Worm (Caenorhabditis elegans) whole organism, L4/young adult: Measurements from ENCODE around the gene cng-1.

ENCODE experiments used
- dao-5 ChIP-seq: sonication (generic microtip); optimal IDR thresholded peaks from 2 replicates; lab custom pipeline; 2016; ENCODE audit warnings: missing genotype, missing genetic modification characterization, moderate library complexity, missing compliant biosample characterization
- him-1 ChIP-seq: sonication (generic microtip); optimal IDR thresholded peaks from 2 replicates; lab custom pipeline; 2016; ENCODE audit warnings: missing genotype, missing genetic modification reagents, missing genetic modification characterization, missing compliant biosample characterization

DNA sequence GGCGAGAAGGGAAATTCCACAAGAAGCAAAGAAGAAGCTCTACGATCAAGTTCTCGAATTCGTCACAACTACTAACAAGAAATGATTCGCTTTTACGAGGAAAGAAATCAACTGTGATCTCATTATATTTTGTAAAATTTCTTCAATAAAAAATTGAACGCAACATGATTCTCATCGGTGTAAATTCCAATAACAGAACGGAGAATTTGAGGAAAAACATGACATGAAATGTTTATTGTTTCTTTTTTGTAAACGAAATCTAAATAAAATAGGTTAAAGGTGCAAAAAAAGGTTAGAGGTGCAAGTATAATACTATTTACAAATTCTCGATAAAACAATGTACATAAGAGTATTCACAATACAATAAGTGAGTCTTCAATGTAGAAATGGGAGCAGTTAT lies 39.8 kb downstream of the cng-1 start:
- no peak for TF ChIP-seq dao-5
- no peak for TF ChIP-seq him-1 (tag; lab: Kevin White, UChicago)
